Fruit fly (Drosophila melanogaster) ovary, adult (tissue): ENCODE data around the gene CG11563.

Source experiments
- CG17801 ChIP-seq: fragments of 200-800 bp; optimal IDR thresholded peaks from 2 replicates; lab custom pipeline; 2019; ENCODE audit warnings: missing biosample characterization, mild to moderate bottlenecking, missing genetic modification characterization, moderate library complexity; ENCODE audit not compliant: partially characterized antibody

CG11563 gene

dm6 chr3R:31777482-31778165 is 40.8 kb downstream of the CG11563 start:
- TF ChIP-seq CG17801, result no peak
